Fruit fly (Drosophila melanogaster) whole organism, embryonic: ENCODE data around the gene Prosbeta6.
A peak's percentile ranks its signal among the peaks of the same experiment; 100 is the strongest.

Source experiments
- CG10979 ChIP-seq: fragments of 200-800 bp; sonication (Bioruptor generic); optimal IDR thresholded peaks from 2 replicates; lab custom pipeline; 2018; ENCODE audit warnings: missing biosample characterization, mild to moderate bottlenecking, missing genetic modification characterization, moderate library complexity
- CG11093 ChIP-seq: fragments of 200-800 bp; sonication (Bioruptor generic); IDR thresholded peaks from 3 replicates; pipeline ENCODE4 v1.3.6; 2022; ENCODE audit warnings: missing biosample characterization, missing genetic modification characterization
- CG11398 ChIP-seq: fragments of 200-800 bp; sonication (Bioruptor generic); optimal IDR thresholded peaks from 2 replicates; lab custom pipeline; 2016; ENCODE audit warnings: missing biosample characterization, missing genetic modification characterization
- CG12219 ChIP-seq: fragments of 200-800 bp; sonication (Bioruptor generic); optimal IDR thresholded peaks from 3 replicates; lab custom pipeline; 2018; ENCODE audit warnings: missing biosample characterization, mild to moderate bottlenecking, missing genetic modification characterization
- CG1233 ChIP-seq: fragments of 200-800 bp; sonication (Bioruptor generic); optimal IDR thresholded peaks from 4 replicates; lab custom pipeline; 2018; ENCODE audit warnings: missing biosample characterization, mild to moderate bottlenecking, missing genetic modification characterization
- CG12744 ChIP-seq: fragments of 200-800 bp; sonication (Bioruptor generic); optimal IDR thresholded peaks from 2 replicates; lab custom pipeline; 2016; ENCODE audit warnings: missing biosample characterization, missing genetic modification characterization
- CG14441 ChIP-seq: fragments of 200-800 bp; sonication (Bioruptor generic); IDR thresholded peaks from 2 replicates; pipeline ENCODE4 v1.3.6; 2022; ENCODE audit warnings: missing biosample characterization, missing genetic modification characterization
- CG14860 ChIP-seq: fragments of 200-800 bp; sonication (Bioruptor generic); IDR thresholded peaks from 3 replicates; pipeline ENCODE4 v1.3.6; 2022; ENCODE audit warnings: missing biosample characterization, missing genetic modification characterization; ENCODE audit not compliant: partially characterized antibody
- CG1602 ChIP-seq: fragments of 200-800 bp; sonication (Bioruptor generic); optimal IDR thresholded peaks from 3 replicates; lab custom pipeline; 2016; ENCODE audit warnings: missing biosample characterization, missing genetic modification characterization
- CG1603 ChIP-seq: fragments of 200-800 bp; sonication (Bioruptor generic); optimal IDR thresholded peaks from 2 replicates; lab custom pipeline; 2019; ENCODE audit warnings: missing biosample characterization, mild to moderate bottlenecking, missing genetic modification characterization, moderate library complexity
- CG17612 ChIP-seq: fragments of 200-800 bp; sonication (Bioruptor generic); IDR thresholded peaks from 2 replicates; pipeline ENCODE4 v1.3.6; 2022; ENCODE audit warnings: missing biosample characterization, missing genetic modification characterization
- CG18599 ChIP-seq: fragments of 200-800 bp; sonication (Bioruptor generic); optimal IDR thresholded peaks from 3 replicates; lab custom pipeline; 2017; ENCODE audit warnings: missing biosample characterization, missing genetic modification characterization, mild to moderate bottlenecking, moderate library complexity, missing genetic modification reagents
- CG3407 ChIP-seq: fragments of 200-800 bp; sonication (Bioruptor generic); optimal IDR thresholded peaks from 2 replicates; lab custom pipeline; 2018; ENCODE audit warnings: missing biosample characterization, mild to moderate bottlenecking, missing genetic modification characterization
- CG3726 ChIP-seq: fragments of 200-800 bp; sonication (Bioruptor generic); IDR thresholded peaks from 3 replicates; pipeline ENCODE4, ENCODE4 v1.3.6; 2022; ENCODE audit warnings: missing biosample characterization, missing genetic modification characterization
- CG3995 ChIP-seq: fragments of 200-800 bp; sonication (Bioruptor generic); optimal IDR thresholded peaks from 3 replicates; lab custom pipeline; 2016; ENCODE audit warnings: missing biosample characterization, missing genetic modification characterization
- CG4404 ChIP-seq: fragments of 200-800 bp; sonication (Bioruptor generic); IDR thresholded peaks from 2 replicates; pipeline ENCODE4 v1.3.6; 2022; ENCODE audit warnings: missing biosample characterization, missing genetic modification characterization
- CG4820 ChIP-seq: fragments of 200-800 bp; sonication (Bioruptor generic); optimal IDR thresholded peaks from 3 replicates; lab custom pipeline; 2016; ENCODE audit warnings: missing biosample characterization, missing genetic modification characterization
- CG6854 ChIP-seq: fragments of 200-800 bp; sonication (Bioruptor generic); optimal IDR thresholded peaks from 3 replicates; lab custom pipeline; 2017; ENCODE audit warnings: missing biosample characterization, mild to moderate bottlenecking, missing genetic modification characterization
- CG7556 ChIP-seq: fragments of 200-800 bp; sonication (Bioruptor generic); optimal IDR thresholded peaks from 2 replicates; lab custom pipeline; 2017; ENCODE audit warnings: missing biosample characterization, mild to moderate bottlenecking, missing genetic modification characterization
- CG9609 ChIP-seq: fragments of 200-800 bp; sonication (Bioruptor generic); optimal IDR thresholded peaks from 3 replicates; lab custom pipeline; 2016; ENCODE audit warnings: missing biosample characterization, missing genetic modification characterization
- CG9932 ChIP-seq: fragments of 200-800 bp; sonication (Bioruptor generic); IDR thresholded peaks from 2 replicates; pipeline ENCODE4 v1.3.6; 2022; ENCODE audit warnings: missing biosample characterization, missing genetic modification characterization
- D19A ChIP-seq: fragments of 200-800 bp; optimal IDR thresholded peaks from 3 replicates; lab custom pipeline; 2019; ENCODE audit warnings: missing biosample characterization, mild to moderate bottlenecking, missing genetic modification characterization, moderate library complexity
- Dek ChIP-seq: fragments of 200-800 bp; sonication (Bioruptor generic); optimal IDR thresholded peaks from 3 replicates; lab custom pipeline; 2019; ENCODE audit warnings: missing biosample characterization, mild to moderate bottlenecking, missing genetic modification characterization, moderate library complexity
- Dp ChIP-seq: fragments of 200-800 bp; sonication (Bioruptor generic); optimal IDR thresholded peaks from 2 replicates; lab custom pipeline; 2018; ENCODE audit warnings: missing biosample characterization, mild to moderate bottlenecking, missing genetic modification characterization, moderate library complexity
- HLH4C ChIP-seq: fragments of 200-800 bp; sonication (Bioruptor generic); IDR thresholded peaks from 3 replicates; pipeline ENCODE4 v1.3.6; 2022; ENCODE audit warnings: missing biosample characterization, missing genetic modification characterization; ENCODE audit not compliant: partially characterized antibody
- Hmr ChIP-seq: fragments of 200-800 bp; sonication (Bioruptor generic); optimal IDR thresholded peaks from 3 replicates; lab custom pipeline; 2017; ENCODE audit warnings: mild to moderate bottlenecking, missing biosample characterization, missing genetic modification reagents, missing genetic modification characterization
- Jarid2 ChIP-seq: fragments of 200-800 bp; sonication (Bioruptor generic); optimal IDR thresholded peaks from 3 replicates; lab custom pipeline; 2017; ENCODE audit warnings: mild to moderate bottlenecking, missing biosample characterization, missing genetic modification reagents, missing genetic modification characterization
- Max ChIP-seq: fragments of 200-800 bp; sonication (Bioruptor generic); optimal IDR thresholded peaks from 2 replicates; lab custom pipeline; 2016; ENCODE audit warnings: missing biosample characterization, mild to moderate bottlenecking, missing genetic modification characterization
- Pdp1 ChIP-seq, 2 experiments: fragments of 200-800 bp; sonication (Bioruptor generic); optimal IDR thresholded peaks; 3 replicates each; lab custom pipeline; 2016; ENCODE audit warnings: missing biosample characterization in 2 of 2, missing genetic modification characterization in 2 of 2, mild to moderate bottlenecking in 1 of 2, moderate library complexity in 1 of 2
- az2 ChIP-seq: fragments of 200-800 bp; sonication (Bioruptor generic); optimal IDR thresholded peaks from 3 replicates; lab custom pipeline; 2016; ENCODE audit warnings: missing biosample characterization, missing genetic modification characterization
- bigmax ChIP-seq: fragments of 200-800 bp; sonication (Bioruptor generic); optimal IDR thresholded peaks from 2 replicates; lab custom pipeline; 2018; ENCODE audit warnings: missing biosample characterization, mild to moderate bottlenecking, missing genetic modification characterization
- bsh ChIP-seq, 2 experiments: fragments of 200-800 bp; sonication (Bioruptor generic); optimal IDR thresholded peaks; 2 replicates each; lab custom pipeline; 2017 to 2018; ENCODE audit warnings: mild to moderate bottlenecking in 2 of 2, missing biosample characterization in 2 of 2, missing genetic modification characterization in 2 of 2, moderate library complexity in 1 of 2
- cad ChIP-seq: fragments of >200 bp; optimal IDR thresholded peaks from 2 replicates; lab custom pipeline; 2017; ENCODE audit warnings: missing biosample characterization, missing genetic modification characterization
- crol ChIP-seq: fragments of 200-800 bp; sonication (Bioruptor generic); IDR thresholded peaks from 2 replicates; pipeline ENCODE4 v1.3.6; 2022; ENCODE audit warnings: missing biosample characterization, missing genetic modification characterization
- danr ChIP-seq: fragments of 200-800 bp; sonication (Bioruptor generic); IDR thresholded peaks from 2 replicates; pipeline ENCODE4 v1.3.6; 2022; ENCODE audit warnings: missing biosample characterization, missing genetic modification characterization
- disco-r ChIP-seq: fragments of 200-800 bp; sonication (Bioruptor generic); optimal IDR thresholded peaks from 2 replicates; lab custom pipeline; 2016; ENCODE audit warnings: missing biosample characterization, missing genetic modification characterization
- dmrt11E ChIP-seq: fragments of 200-800 bp; sonication (Bioruptor generic); optimal IDR thresholded peaks from 3 replicates; lab custom pipeline; 2018; ENCODE audit warnings: missing biosample characterization, mild to moderate bottlenecking, missing genetic modification characterization, moderate library complexity
- dysf ChIP-seq: fragments of 200-800 bp; sonication (Bioruptor generic); IDR thresholded peaks from 3 replicates; pipeline ENCODE4 v1.3.6; 2022; ENCODE audit warnings: missing biosample characterization, missing genetic modification characterization
- en ChIP-seq: fragments of 200-800 bp; sonication (Bioruptor generic); optimal IDR thresholded peaks from 2 replicates; lab custom pipeline; 2016; ENCODE audit warnings: missing biosample characterization, missing genetic modification characterization
- gce ChIP-seq: fragments of 200-800 bp; sonication (Bioruptor generic); IDR thresholded peaks from 3 replicates; pipeline ENCODE4 v1.3.6; 2022; ENCODE audit warnings: missing biosample characterization, missing genetic modification characterization
- gem ChIP-seq: fragments of 200-800 bp; sonication (Bioruptor generic); optimal IDR thresholded peaks from 2 replicates; lab custom pipeline; 2019; ENCODE audit warnings: missing biosample characterization, mild to moderate bottlenecking, missing genetic modification characterization, moderate library complexity
- hth ChIP-seq: fragments of >200 bp; optimal IDR thresholded peaks from 2 replicates; lab custom pipeline; 2017; ENCODE audit warnings: inconsistent platforms
- kah ChIP-seq: fragments of 200-800 bp; sonication (Bioruptor generic); optimal IDR thresholded peaks from 2 replicates; lab custom pipeline; 2018; ENCODE audit warnings: missing biosample characterization, mild to moderate bottlenecking, missing genetic modification characterization
- p53 ChIP-seq: fragments of 200-800 bp; sonication (Bioruptor generic); optimal IDR thresholded peaks from 2 replicates; lab custom pipeline; 2016; ENCODE audit warnings: missing biosample characterization, missing genetic modification characterization
- pros ChIP-seq: fragments of 200-800 bp; sonication (Bioruptor generic); optimal IDR thresholded peaks from 3 replicates; lab custom pipeline; 2019; ENCODE audit warnings: missing biosample characterization, mild to moderate bottlenecking, missing genetic modification characterization, moderate library complexity
- slp2 ChIP-seq: fragments of 200-800 bp; sonication (Bioruptor generic); optimal IDR thresholded peaks from 2 replicates; lab custom pipeline; 2016; ENCODE audit warnings: missing biosample characterization, missing genetic modification characterization
- sna ChIP-seq: fragments of 200-800 bp; sonication (Bioruptor generic); IDR thresholded peaks from 2 replicates; pipeline ENCODE4 v1.3.6; 2022; ENCODE audit warnings: missing biosample characterization, missing genetic modification characterization; ENCODE audit not compliant: partially characterized antibody
- vnd ChIP-seq: fragments of 200-800 bp; sonication (Bioruptor generic); IDR thresholded peaks from 3 replicates; pipeline ENCODE4 v1.3.6; 2022; ENCODE audit warnings: missing biosample characterization, missing genetic modification characterization; ENCODE audit not compliant: partially characterized antibody
- zfh2 ChIP-seq: fragments of 200-800 bp; sonication (Bioruptor generic); optimal IDR thresholded peaks from 2 replicates; lab custom pipeline; 2016; ENCODE audit warnings: missing biosample characterization, missing genetic modification characterization

Gene Prosbeta6

dm6 chr3L:16647578-16648113, 37.4 kb upstream of the Prosbeta6 start, which contains the start of gene Abl (continued):
- TF ChIP-seq bsh (GFP tag; optimal IDR thresholded peaks at IDR 0.05; lab: Kevin White, UChicago) (peak; percentile 36 to 42), gce (peak; percentile 31; the same call in 1 of the 3 replicates), CG4404 (GFP tag; lab: Robert Waterston, UW) (peak; percentile 22; the same call in 1 of the 2 replicates), Dek (tag; lab: Kevin White, UChicago) (peak; percentile 69), dysf (GFP tag; lab: Robert Waterston, UW) (peak; percentile 45; the same call in 2 of the 3 replicates), disco-r (peak; percentile 16), az2 (GFP tag; lab: Kevin White, UChicago) (peak; percentile 11), slp2 (GFP tag; lab: Kevin White, UChicago) (peak; percentile 60), CG1602 (peak; percentile 47), CG12744 (GFP tag; lab: Kevin White, UChicago) (peak; percentile 87), zfh2 (peak; percentile 88), CG11093 (GFP tag; lab: Robert Waterston, UW) (no peak), CG10979 (peak; percentile 25), en (GFP tag; lab: Kevin White, UChicago) (peak; percentile 32), CG12219 (no peak), CG9932 (GFP tag; lab: Robert Waterston, UW) (peak; percentile 88), hth (lab: Kevin White, UChicago) (no peak), CG9609 (GFP tag; lab: Kevin White, UChicago) (peak; percentile 67), CG3995 (GFP tag; lab: Kevin White, UChicago) (peak; percentile 28), CG1233 (peak; percentile 7), CG3726 (GFP tag; lab: Robert Waterston, UW) (no peak), pros (no peak), CG4820 (GFP tag; lab: Kevin White, UChicago) (peak; percentile 31), CG3407 (GFP tag; lab: Kevin White, UChicago) (peak; percentile 45), Dp (peak; percentile 90), HLH4C (peak; percentile 62; the same call in 2 of the 3 replicates), gem (peak; percentile 35), bigmax (GFP tag; lab: Kevin White, UChicago) (peak; percentile 52), CG17612 (GFP tag; lab: Robert Waterston, UW) (no peak), Jarid2 (peak; percentile 92), dmrt11E (tag; lab: Kevin White, UChicago) (no peak), D19A (peak; percentile 44), cad (GFP tag; lab: Kevin White, UChicago) (no peak), Max (GFP tag; lab: Kevin White, UChicago) (peak; percentile 45), sna (GFP tag; lab: Robert Waterston, UW) (peak; percentile 72; the same call in 1 of the 2 replicates), Hmr (GFP tag; lab: Kevin White, UChicago) (peak; percentile 95), CG1603 (peak; percentile 94), CG6854 (no peak), CG18599 (GFP tag; lab: Kevin White, UChicago) (peak; percentile 78), CG14441 (GFP tag; lab: Robert Waterston, UW) (0 out of 2 replicates have a peak, but pooled peaks have one; percentile 20), crol (peak; percentile 61; the same call in 1 of the 2 replicates), p53 (GFP tag; lab: Kevin White, UChicago) (peak; percentile 75), CG11398 (peak; percentile 22), CG7556 (GFP tag; lab: Kevin White, UChicago) (peak; percentile 48), CG14860 (GFP tag; lab: Robert Waterston, UW) (peak; percentile 42; the same call in 1 of the 3 replicates), vnd (GFP tag; lab: Robert Waterston, UW) (peak; percentile 52; the same call in 2 of the 3 replicates), danr (GFP tag; lab: Robert Waterston, UW) (no peak), kah (no peak), Pdp1 (GFP tag; optimal IDR thresholded peaks at IDR 0.05; lab: Kevin White, UChicago) (peak; percentile 68 to 81)
